Worm (Caenorhabditis elegans) whole organism, L2 larva: ENCODE results near the gene his-32.
A peak's percentile ranks its signal among the peaks of the same experiment; 100 is the strongest.
"Not testable (repeated sequence)": the region's sequence is repeated elsewhere in the genome, so short reads cannot be mapped to it uniquely, and the experiment has no call there.

ENCODE experiments used
- C34F6.9 ChIP-seq: fragments of 150-350 bp; optimal IDR thresholded peaks from 2 replicates; lab custom pipeline; 2014; ENCODE audit warnings: missing biosample characterization, missing genetic modification characterization
- R02D3.7 ChIP-seq: fragments of 150-350 bp; optimal IDR thresholded peaks from 2 replicates; lab custom pipeline; 2014; ENCODE audit warnings: missing biosample characterization, missing genetic modification characterization
- Y55F3AM.14 ChIP-seq: fragments of 200-800 bp; sonication (Bioruptor generic); optimal IDR thresholded peaks from 2 replicates; lab custom pipeline; 2018; ENCODE audit warnings: mild to moderate bottlenecking, missing genetic modification characterization, missing compliant biosample characterization
- ZK546.5 ChIP-seq: sonication (generic microtip); optimal IDR thresholded peaks from 2 replicates; lab custom pipeline; 2017; ENCODE audit warnings: missing biosample characterization, missing genetic modification characterization
- aly-2 ChIP-seq: fragments of 150-350 bp; optimal IDR thresholded peaks from 2 replicates; lab custom pipeline; 2014; ENCODE audit warnings: missing biosample characterization, missing genetic modification characterization
- ama-1 ChIP-seq: fragments of 150-350 bp; optimal IDR thresholded peaks from 2 replicates; lab custom pipeline; 2018; ENCODE audit warnings: inconsistent platforms
- blmp-1 ChIP-seq: sonication (generic microtip); optimal IDR thresholded peaks from 2 replicates; lab custom pipeline; 2017; ENCODE audit warnings: missing genetic modification characterization, mild to moderate bottlenecking, missing compliant biosample characterization, antibody characterized with exemption, moderate library complexity; ENCODE audit not compliant: insufficient read depth
- ceh-82 ChIP-seq: fragments of 150-350 bp; optimal IDR thresholded peaks from 2 replicates; lab custom pipeline; 2014; ENCODE audit warnings: missing biosample characterization, missing genetic modification characterization
- crh-2 ChIP-seq: sonication (generic microtip); optimal IDR thresholded peaks from 2 replicates; lab custom pipeline; 2017; ENCODE audit warnings: missing biosample characterization, missing genetic modification characterization
- dmd-4 ChIP-seq: sonication (generic microtip); optimal IDR thresholded peaks from 2 replicates; lab custom pipeline; 2017; ENCODE audit warnings: missing biosample characterization, missing genetic modification characterization
- egl-27 ChIP-seq: sonication (generic microtip); optimal IDR thresholded peaks from 3 replicates; lab custom pipeline; 2017; ENCODE audit warnings: missing biosample characterization, missing genetic modification reagents, missing genetic modification characterization
- elt-1 ChIP-seq: fragments of 150-350 bp; optimal IDR thresholded peaks from 2 replicates; lab custom pipeline; 2014; ENCODE audit warnings: missing biosample characterization, missing genetic modification characterization
- elt-3 ChIP-seq: sonication (generic microtip); optimal IDR thresholded peaks from 2 replicates; lab custom pipeline; 2017; ENCODE audit warnings: missing biosample characterization, missing genetic modification characterization
- gmeb-1 ChIP-seq: fragments of 150-350 bp; optimal IDR thresholded peaks from 2 replicates; lab custom pipeline; 2014; ENCODE audit warnings: missing biosample characterization, missing genetic modification characterization
- lin-11 ChIP-seq: fragments of 150-350 bp; sonication (generic microtip); optimal IDR thresholded peaks from 2 replicates; lab custom pipeline; 2014; ENCODE audit warnings: missing biosample characterization, missing genetic modification characterization, inconsistent platforms, mixed read lengths
- lin-39 ChIP-seq: fragments of 150-350 bp; optimal IDR thresholded peaks from 2 replicates; lab custom pipeline; 2014; ENCODE audit warnings: missing biosample characterization, missing genetic modification reagents, missing genetic modification characterization
- lsy-2 ChIP-seq, 2 experiments: fragments of 150-350 bp in 1 of 2; sonication (generic microtip) in 1 of 2; optimal IDR thresholded peaks; 2 replicates each; lab custom pipeline; 2014 to 2017; ENCODE audit warnings: missing biosample characterization in 2 of 2, missing genetic modification characterization in 2 of 2
- mab-5 ChIP-seq: fragments of 150-350 bp; optimal IDR thresholded peaks from 2 replicates; lab custom pipeline; 2014; ENCODE audit warnings: missing biosample characterization, missing genetic modification characterization
- mbf-1 ChIP-seq: sonication (generic microtip); optimal IDR thresholded peaks from 2 replicates; lab custom pipeline; 2017; ENCODE audit warnings: missing biosample characterization, missing genetic modification characterization
- mdl-1 ChIP-seq, 2 experiments: fragments of 150-350 bp in 1 of 2; sonication (generic microtip) in 1 of 2; optimal IDR thresholded peaks; 2 replicates each; lab custom pipeline; 2017; ENCODE audit warnings: missing biosample characterization in 2 of 2, missing genetic modification characterization in 2 of 2
- nhr-10 ChIP-seq: sonication (generic microtip); optimal IDR thresholded peaks from 2 replicates; lab custom pipeline; 2017; ENCODE audit warnings: missing biosample characterization, missing genetic modification characterization
- nhr-11 ChIP-seq: fragments of 150-350 bp; optimal IDR thresholded peaks from 2 replicates; lab custom pipeline; 2014; ENCODE audit warnings: missing biosample characterization, missing genetic modification characterization
- nhr-129 ChIP-seq: fragments of 150-350 bp; optimal IDR thresholded peaks from 2 replicates; lab custom pipeline; 2014; ENCODE audit warnings: missing biosample characterization, missing genetic modification characterization
- nhr-237 ChIP-seq: fragments of 150-350 bp; optimal IDR thresholded peaks from 2 replicates; lab custom pipeline; 2014; ENCODE audit warnings: missing biosample characterization, missing genetic modification characterization
- nhr-25 ChIP-seq: fragments of 150-350 bp; sonication (generic microtip); optimal IDR thresholded peaks from 3 replicates; lab custom pipeline; 2014; ENCODE audit warnings: missing biosample characterization, missing genetic modification characterization
- nhr-77 ChIP-seq: fragments of 150-350 bp; optimal IDR thresholded peaks from 2 replicates; lab custom pipeline; 2014; ENCODE audit warnings: missing biosample characterization, missing genetic modification characterization
- peb-1 ChIP-seq: fragments of 150-350 bp; optimal IDR thresholded peaks from 2 replicates; lab custom pipeline; 2014; ENCODE audit warnings: missing biosample characterization, missing genetic modification characterization
- sem-4 ChIP-seq: fragments of 150-350 bp; optimal IDR thresholded peaks from 2 replicates; lab custom pipeline; 2014; ENCODE audit warnings: missing biosample characterization, missing genetic modification reagents, missing genetic modification characterization
- sma-9 ChIP-seq, 2 experiments: fragments of 150-350 bp in 1 of 2; sonication (generic microtip) in 1 of 2; optimal IDR thresholded peaks; 2 replicates each; lab custom pipeline; 2014 to 2016; ENCODE audit warnings: missing genetic modification characterization in 2 of 2, mild to moderate bottlenecking in 1 of 2, missing biosample characterization in 1 of 2, missing compliant biosample characterization in 1 of 2, missing genetic modification reagents in 1 of 2, moderate library complexity in 1 of 2
- snpc-4 ChIP-seq: fragments of 150-350 bp; optimal IDR thresholded peaks from 2 replicates; lab custom pipeline; 2014; ENCODE audit warnings: missing biosample characterization, missing genetic modification characterization
- unc-39 ChIP-seq: fragments of 150-350 bp; optimal IDR thresholded peaks from 2 replicates; lab custom pipeline; 2014; ENCODE audit warnings: missing biosample characterization, missing genetic modification characterization
- unc-55 ChIP-seq: fragments of 150-350 bp; sonication (generic microtip); optimal IDR thresholded peaks from 3 replicates; lab custom pipeline; 2014; ENCODE audit warnings: missing biosample characterization, missing genetic modification reagents, missing genetic modification characterization
- unc-62 ChIP-seq: fragments of 150-350 bp; optimal IDR thresholded peaks from 2 replicates; lab custom pipeline; 2014; ENCODE audit warnings: missing biosample characterization, missing genetic modification reagents, missing genetic modification characterization
- zag-1 ChIP-seq: fragments of 150-350 bp; optimal IDR thresholded peaks from 2 replicates; lab custom pipeline; 2014; ENCODE audit warnings: missing biosample characterization, missing genetic modification characterization
- ztf-1 ChIP-seq: fragments of 200-800 bp; sonication (Bioruptor generic); conservative IDR thresholded peaks from 2 replicates; pipeline ENCODE4 v1.3.6; 2022; ENCODE audit warnings: missing genetic modification characterization, missing compliant biosample characterization
- ztf-11 ChIP-seq: sonication (generic microtip); optimal IDR thresholded peaks from 2 replicates; lab custom pipeline; 2017; ENCODE audit warnings: missing biosample characterization, missing genetic modification characterization

The his-32 gene

DNA sequence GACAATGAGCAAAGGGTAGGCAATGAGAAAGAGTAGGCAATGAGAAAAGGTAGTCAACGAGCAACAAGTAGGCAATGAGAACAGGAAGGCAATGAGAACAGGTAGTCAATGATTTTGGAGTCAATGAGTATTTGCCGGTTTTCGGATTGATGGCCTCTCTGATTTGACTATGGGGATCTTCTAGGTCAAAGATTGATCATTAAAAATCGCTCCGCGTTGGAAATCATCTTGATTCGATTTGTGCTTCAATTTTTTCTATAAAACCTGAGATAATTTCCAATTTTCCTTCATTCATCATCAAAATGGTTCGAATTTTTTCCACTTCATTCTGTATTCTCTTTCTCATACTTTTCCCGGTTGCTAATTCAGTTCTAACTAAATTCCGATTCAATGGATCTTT lies 17.9 kb downstream of the his-32 start, which contains the start of gene F17E9.16:
Gene F17E9.16 (plus strand): TSS at position 301 of the 400 bp plus-strand sequence.
- TF ChIP-seq elt-1; egl-27 (tag; lab: Kevin White, UChicago); ztf-11 (tag; lab: Kevin White, UChicago): not testable (repeated sequence)

DNA sequence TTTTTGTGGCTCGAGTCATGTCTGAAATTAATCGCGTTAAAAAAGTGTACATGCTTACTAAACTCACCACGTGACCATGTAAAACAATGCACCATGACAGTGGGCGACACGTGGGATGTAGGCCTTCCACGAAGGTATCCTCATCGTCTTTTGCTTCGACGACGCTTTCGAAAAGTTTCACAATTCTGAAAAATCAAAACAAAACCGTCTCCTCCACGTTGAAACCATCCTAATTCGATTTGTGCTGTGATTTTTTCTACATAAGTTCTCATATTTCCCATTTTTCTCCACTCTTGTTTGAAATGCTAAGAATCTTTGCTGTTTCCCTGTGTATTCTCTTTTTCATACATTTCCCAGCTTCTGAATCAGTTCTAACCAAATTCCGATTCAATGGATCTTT lies 20.5 kb downstream of the his-32 start, which contains the start of gene F17E9.3:
Gene F17E9.3 (plus strand): TSS at position 301 of the 400 bp plus-strand sequence.
- no peak for TF ChIP-seq nhr-25
- no peak for TF ChIP-seq Y55F3AM.14
- TF ChIP-seq lin-39 (tag; lab: Kevin White, UChicago) = no peak
- TF ChIP-seq aly-2 (tag; lab: Kevin White, UChicago) = no peak
- TF ChIP-seq R02D3.7 (tag; lab: Kevin White, UChicago) = no peak
- TF ChIP-seq elt-1 = no peak
- TF ChIP-seq gmeb-1 (tag; lab: Kevin White, UChicago) = no peak
- no peak for TF ChIP-seq ztf-11 (tag; lab: Kevin White, UChicago)
- no peak for TF ChIP-seq snpc-4 (tag; lab: Kevin White, UChicago)
- TF ChIP-seq nhr-11 (tag; lab: Kevin White, UChicago) = no peak
- TF ChIP-seq ceh-82 = no peak
- TF ChIP-seq mdl-1 (tag; optimal IDR thresholded peaks at IDR 0.05; lab: Kevin White, UChicago) = no peak
- no peak for TF ChIP-seq ztf-1 (GFP tag; lab: Robert Waterston, UW)
- no peak for TF ChIP-seq peb-1

DNA sequence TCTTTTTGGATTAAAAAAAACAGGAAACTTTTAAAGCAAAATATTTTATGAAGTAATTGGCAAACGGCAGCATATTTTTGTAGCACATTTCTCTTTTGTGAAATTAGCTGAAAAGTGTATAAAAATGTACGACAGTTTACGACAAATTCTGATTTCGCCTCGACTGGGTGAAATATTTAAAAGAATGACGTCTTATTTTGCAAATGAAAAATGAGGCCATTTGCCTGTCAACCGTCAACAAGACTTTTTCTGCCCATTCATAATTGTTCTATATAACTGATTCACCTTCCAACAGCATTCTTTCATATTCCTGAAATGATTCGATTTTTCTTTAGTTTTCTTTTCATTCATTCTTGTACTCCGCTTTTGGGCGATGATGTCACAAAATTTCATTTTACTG lies 21.5 kb downstream of the his-32 start, which contains the start of the genes F17E9.2 and col-116:
Gene F17E9.2 (plus strand): TSS at position 301 of the 400 bp plus-strand sequence.
Gene col-116 (plus strand): TSS at position 315 of the 400 bp plus-strand sequence.
- no peak for TF ChIP-seq lin-39 (tag; lab: Kevin White, UChicago)
- no peak for TF ChIP-seq ama-1 (lab: Kevin White, UChicago)
- TF ChIP-seq unc-39 = no peak

DNA sequence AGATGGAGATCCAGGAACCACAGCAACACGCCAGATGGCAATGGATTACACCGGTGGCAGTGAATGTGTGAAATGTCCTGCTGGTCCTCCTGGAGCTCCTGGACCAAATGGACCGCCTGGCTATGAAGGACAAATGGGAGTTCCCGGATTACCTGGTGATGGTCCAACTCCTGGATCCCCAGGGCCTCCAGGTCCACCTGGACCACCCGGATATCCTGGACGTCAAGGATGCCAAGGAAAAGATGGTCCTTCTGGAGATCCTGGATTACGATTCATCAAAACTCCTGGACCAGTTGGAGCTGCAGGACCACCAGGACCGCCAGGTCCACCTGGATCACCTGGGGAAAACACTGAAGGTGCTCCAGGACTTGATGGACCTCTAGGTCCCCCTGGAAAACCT lies 23.2 kb downstream of the his-32 start:
- TF ChIP-seq blmp-1 (tag; lab: Kevin White, UChicago) (no peak), nhr-10 (tag; lab: Kevin White, UChicago) (no peak), lin-39 (tag; lab: Kevin White, UChicago) (no peak), R02D3.7 (tag; lab: Kevin White, UChicago) (no peak), mab-5 (tag; lab: Kevin White, UChicago) (no peak), mdl-1 (tag; optimal IDR thresholded peaks at IDR 0.05; lab: Kevin White, UChicago) (no peak), sma-9 (GFP tag; optimal IDR thresholded peaks at IDR 0.05; lab: Kevin White, UChicago) (no peak), sma-9 (tag; optimal IDR thresholded peaks at IDR 0.05; lab: Kevin White, UChicago) (no peak), C34F6.9 (tag; lab: Kevin White, UChicago) (no peak), ZK546.5 (tag; lab: Kevin White, UChicago) (no peak), crh-2 (no peak), aly-2 (tag; lab: Kevin White, UChicago) (no peak)

DNA sequence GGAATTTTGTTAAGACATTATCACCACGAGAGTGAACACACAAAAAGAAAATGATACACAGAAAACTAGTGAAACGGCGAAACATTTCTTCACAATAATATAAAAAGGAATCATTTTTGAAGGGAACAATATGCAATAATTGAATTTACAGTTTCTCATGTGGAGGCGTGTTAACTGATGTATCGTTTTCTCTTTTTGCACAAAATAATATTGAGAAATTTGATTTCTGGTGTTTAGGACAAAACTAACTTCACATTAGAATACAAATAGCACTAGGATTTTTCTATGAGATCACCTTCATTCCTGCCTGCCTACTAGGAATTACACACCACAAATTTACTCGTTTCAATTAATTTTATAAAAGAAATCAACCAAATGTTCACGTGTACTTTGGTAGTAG lies 24.4 kb downstream of the his-32 start, which contains the start of gene D2096.13:
Gene D2096.13 (minus strand): TSS at position 101 of the 400 bp plus-strand sequence.
- TF ChIP-seq gmeb-1 (tag; lab: Kevin White, UChicago) (no peak), unc-62 (no peak), R02D3.7 (tag; lab: Kevin White, UChicago) (no peak), mab-5 (tag; lab: Kevin White, UChicago) (no peak), nhr-129 (no peak), elt-3 (no peak), mdl-1 (tag; optimal IDR thresholded peaks at IDR 0.05; lab: Kevin White, UChicago) (no peak), lin-11 (no peak), nhr-237 (tag; lab: Kevin White, UChicago) (no peak), zag-1 (tag; lab: Kevin White, UChicago) (no peak), blmp-1 (tag; lab: Kevin White, UChicago) (no peak), ama-1 (lab: Kevin White, UChicago) (no peak)

DNA sequence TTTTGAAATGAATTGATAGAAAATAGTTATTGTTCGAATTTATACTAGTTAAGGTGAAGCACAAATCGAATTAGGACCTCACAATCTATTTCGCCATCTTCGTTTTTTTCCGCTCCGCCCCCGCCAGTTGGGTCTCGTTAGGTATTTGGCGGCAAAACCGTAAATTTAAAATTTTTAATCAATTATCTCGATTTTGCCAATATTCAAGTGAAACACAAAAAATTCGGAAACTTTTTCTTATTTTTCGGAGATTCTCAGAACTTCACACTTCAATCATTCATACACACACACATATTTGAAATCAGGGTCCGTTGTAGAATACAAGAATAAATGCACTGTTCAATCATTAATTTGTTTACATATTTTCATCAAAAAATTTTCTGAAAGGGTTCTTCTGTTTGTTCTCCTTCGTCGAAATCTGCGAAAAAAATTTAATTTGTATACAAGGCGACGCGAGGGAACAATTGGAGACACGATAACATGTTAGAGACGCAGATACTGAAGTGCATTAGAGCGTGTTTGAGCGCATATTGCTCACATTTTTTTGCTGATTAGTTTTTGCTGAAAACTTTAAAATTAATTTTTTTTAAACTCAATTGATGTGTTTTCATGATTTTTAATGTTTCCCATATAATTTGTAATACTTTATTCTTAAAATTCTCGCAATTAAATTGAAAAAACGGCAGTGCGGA lies 25.8 kb downstream of the his-32 start, which contains the start of gene D2096.5:
Gene D2096.5 (minus strand): TSS at position 51 of the 692 bp plus-strand sequence.
- TF ChIP-seq ama-1 (lab: Kevin White, UChicago) (no peak), mbf-1 (tag; lab: Kevin White, UChicago) (no peak), lsy-2 (tag; optimal IDR thresholded peaks at IDR 0.05; lab: Kevin White, UChicago) (no peak), ztf-1 (GFP tag; lab: Robert Waterston, UW) (no peak), zag-1 (tag; lab: Kevin White, UChicago) (no peak), sem-4 (tag; lab: Kevin White, UChicago) (no peak), nhr-11 (tag; lab: Kevin White, UChicago) (no peak), mab-5 (tag; lab: Kevin White, UChicago) (no peak), nhr-77 (tag; lab: Kevin White, UChicago) (no peak), unc-55 (GFP tag; lab: Kevin White, UChicago) (peak; percentile 36), dmd-4 (tag; lab: Kevin White, UChicago) (no peak), C34F6.9 (tag; lab: Kevin White, UChicago) (peak; percentile 63), nhr-25 (no peak)
- TF ChIP-seq, all 48 proteins: peak for 2
